Fruit fly (Drosophila melanogaster) whole organism, embryonic: ENCODE data around the gene obst-B.
A peak's percentile ranks its signal among the peaks of the same experiment; 100 is the strongest.

ENCODE experiments used
- Bteb2 ChIP-seq: fragments of 200-800 bp; sonication (Bioruptor generic); optimal IDR thresholded peaks from 2 replicates; lab custom pipeline; 2016; ENCODE audit warnings: missing biosample characterization, missing genetic modification characterization
- CG10267 ChIP-seq: fragments of 200-800 bp; sonication (Bioruptor generic); optimal IDR thresholded peaks from 2 replicates; lab custom pipeline; 2018; ENCODE audit warnings: missing biosample characterization, mild to moderate bottlenecking, missing genetic modification characterization, moderate library complexity
- CG11247 ChIP-seq: fragments of 200-800 bp; sonication (Bioruptor generic); IDR thresholded peaks from 2 replicates; pipeline ENCODE4 v1.3.6; 2022; ENCODE audit warnings: missing biosample characterization, missing genetic modification characterization
- CG11696 ChIP-seq: fragments of 200-800 bp; sonication (Bioruptor generic); IDR thresholded peaks from 2 replicates; pipeline ENCODE4 v1.3.6; 2022; ENCODE audit warnings: missing biosample characterization, missing genetic modification characterization
- CG12659 ChIP-seq: fragments of 200-800 bp; sonication (Bioruptor generic); optimal IDR thresholded peaks from 3 replicates; lab custom pipeline; 2017; ENCODE audit warnings: mild to moderate bottlenecking, missing biosample characterization, missing genetic modification reagents, missing genetic modification characterization
- CG13624 ChIP-seq: fragments of 200-800 bp; sonication (Bioruptor generic); optimal IDR thresholded peaks from 2 replicates; lab custom pipeline; 2016; ENCODE audit warnings: missing biosample characterization, missing genetic modification characterization
- CG13775 ChIP-seq: fragments of 200-800 bp; sonication (Bioruptor generic); optimal IDR thresholded peaks from 3 replicates; lab custom pipeline; 2017; ENCODE audit warnings: missing biosample characterization, mild to moderate bottlenecking, missing genetic modification characterization
- CG14710 ChIP-seq: fragments of 200-800 bp; sonication (Bioruptor generic); optimal IDR thresholded peaks from 3 replicates; lab custom pipeline; 2019; ENCODE audit warnings: missing biosample characterization, mild to moderate bottlenecking, missing genetic modification characterization, moderate library complexity
- CG16779 ChIP-seq: fragments of 200-800 bp; sonication (Bioruptor generic); IDR thresholded peaks from 2 replicates; pipeline ENCODE4 v1.3.6; 2022; ENCODE audit warnings: missing biosample characterization, missing genetic modification characterization
- CG16813 ChIP-seq: fragments of 200-800 bp; sonication (Bioruptor generic); IDR thresholded peaks from 3 replicates; pipeline ENCODE4 v1.3.6; 2022; ENCODE audit warnings: missing biosample characterization, missing genetic modification characterization; ENCODE audit not compliant: partially characterized antibody
- CG32772 ChIP-seq: fragments of 200-800 bp; sonication (Bioruptor generic); IDR thresholded peaks from 2 replicates; pipeline ENCODE4 v1.3.6; 2022; ENCODE audit warnings: missing biosample characterization, missing genetic modification characterization
- CG34224 ChIP-seq: fragments of 200-800 bp; sonication (Bioruptor generic); IDR thresholded peaks from 3 replicates; pipeline ENCODE4 v1.3.6; 2022; ENCODE audit warnings: missing biosample characterization, missing genetic modification characterization; ENCODE audit not compliant: partially characterized antibody
- CG34422 ChIP-seq: fragments of 200-800 bp; sonication (Bioruptor generic); IDR thresholded peaks from 3 replicates; pipeline ENCODE4 v1.3.6; 2022; ENCODE audit warnings: missing biosample characterization, missing genetic modification characterization
- CG3847 ChIP-seq: fragments of 200-800 bp; sonication (Bioruptor generic); IDR thresholded peaks from 2 replicates; pipeline ENCODE4 v1.3.6; 2022; ENCODE audit warnings: missing biosample characterization, missing genetic modification characterization
- CG42726 ChIP-seq: fragments of 200-800 bp; sonication (Bioruptor generic); IDR thresholded peaks from 2 replicates; pipeline ENCODE4 v1.3.6; 2022; ENCODE audit warnings: missing biosample characterization, missing genetic modification characterization; ENCODE audit not compliant: partially characterized antibody
- CG8765 ChIP-seq: fragments of 200-800 bp; sonication (Bioruptor generic); IDR thresholded peaks from 2 replicates; pipeline ENCODE4 v1.3.6; 2022; ENCODE audit warnings: missing biosample characterization, missing genetic modification characterization
- CG9932 ChIP-seq: fragments of 200-800 bp; sonication (Bioruptor generic); IDR thresholded peaks from 2 replicates; pipeline ENCODE4 v1.3.6; 2022; ENCODE audit warnings: missing biosample characterization, missing genetic modification characterization
- Dek ChIP-seq: fragments of 200-800 bp; sonication (Bioruptor generic); optimal IDR thresholded peaks from 3 replicates; lab custom pipeline; 2019; ENCODE audit warnings: missing biosample characterization, mild to moderate bottlenecking, missing genetic modification characterization, moderate library complexity
- Dfd ChIP-seq, 2 experiments: fragments of >200 bp; optimal IDR thresholded peaks; 2 replicates each; lab custom pipeline; 2017; ENCODE audit warnings: missing biosample characterization in 2 of 2, missing genetic modification characterization in 2 of 2
- Dp ChIP-seq: fragments of 200-800 bp; sonication (Bioruptor generic); optimal IDR thresholded peaks from 2 replicates; lab custom pipeline; 2018; ENCODE audit warnings: missing biosample characterization, mild to moderate bottlenecking, missing genetic modification characterization, moderate library complexity
- Dref ChIP-seq: fragments of 200-800 bp; sonication (Bioruptor generic); IDR thresholded peaks from 2 replicates; pipeline ENCODE4 v1.3.6; 2022; ENCODE audit warnings: missing biosample characterization, missing genetic modification characterization
- Ets65A ChIP-seq: fragments of 200-800 bp; sonication (Bioruptor generic); peaks from one replicate; lab custom pipeline; 2016; ENCODE audit warnings: missing biosample characterization, missing genetic modification characterization
- Ets97D ChIP-seq: fragments of 200-800 bp; sonication (Bioruptor generic); optimal IDR thresholded peaks from 3 replicates; lab custom pipeline; 2016; ENCODE audit warnings: missing biosample characterization, missing genetic modification characterization
- HLH4C ChIP-seq: fragments of 200-800 bp; sonication (Bioruptor generic); IDR thresholded peaks from 3 replicates; pipeline ENCODE4 v1.3.6; 2022; ENCODE audit warnings: missing biosample characterization, missing genetic modification characterization; ENCODE audit not compliant: partially characterized antibody
- HmgZ ChIP-seq: fragments of 200-800 bp; sonication (Bioruptor generic); optimal IDR thresholded peaks from 2 replicates; lab custom pipeline; 2018; ENCODE audit warnings: missing biosample characterization, mild to moderate bottlenecking, missing genetic modification characterization
- Hmx ChIP-seq: fragments of 200-800 bp; sonication (Bioruptor generic); optimal IDR thresholded peaks from 2 replicates; lab custom pipeline; 2016; ENCODE audit warnings: missing biosample characterization, missing genetic modification characterization
- Hr39 ChIP-seq: fragments of >200 bp; optimal IDR thresholded peaks from 2 replicates; lab custom pipeline; 2017
- Hr51 ChIP-seq, 2 experiments: fragments of 200-800 bp; sonication (Bioruptor generic); optimal IDR thresholded peaks; 2 replicates in 1 of 2; 3 replicates in 1 of 2; lab custom pipeline; 2016 to 2018; ENCODE audit warnings: missing biosample characterization in 2 of 2, missing genetic modification characterization in 2 of 2, mild to moderate bottlenecking in 1 of 2, moderate library complexity in 1 of 2
- Med ChIP-seq: fragments of 200-800 bp; sonication (Bioruptor generic); peaks from one replicate; lab custom pipeline; 2016; ENCODE audit warnings: missing biosample characterization, missing genetic modification characterization, mild to moderate bottlenecking, inconsistent platforms, moderate library complexity
- Nf-YB ChIP-seq: fragments of 200-800 bp; sonication (Bioruptor generic); optimal IDR thresholded peaks from 3 replicates; lab custom pipeline; 2019; ENCODE audit warnings: missing biosample characterization, mild to moderate bottlenecking, missing genetic modification characterization, moderate library complexity
- Oaz ChIP-seq: fragments of 200-800 bp; sonication (Bioruptor generic); IDR thresholded peaks from 2 replicates; pipeline ENCODE4 v1.3.6; 2022; ENCODE audit warnings: missing biosample characterization, missing genetic modification characterization
- Opbp ChIP-seq: fragments of 200-800 bp; sonication (Bioruptor generic); IDR thresholded peaks from 3 replicates; pipeline ENCODE4 v1.3.6; 2022; ENCODE audit warnings: missing biosample characterization, missing genetic modification characterization; ENCODE audit not compliant: partially characterized antibody
- Scr ChIP-seq: fragments of 200-800 bp; sonication (Bioruptor generic); IDR thresholded peaks from 2 replicates; pipeline ENCODE4 v1.3.6; 2022; ENCODE audit warnings: missing biosample characterization, missing genetic modification characterization; ENCODE audit not compliant: partially characterized antibody
- Xbp1 ChIP-seq: fragments of 200-800 bp; sonication (Bioruptor generic); optimal IDR thresholded peaks from 3 replicates; lab custom pipeline; 2016; ENCODE audit warnings: missing biosample characterization, mild to moderate bottlenecking, missing genetic modification characterization
- YL-1 ChIP-seq: fragments of 200-800 bp; sonication (Bioruptor generic); optimal IDR thresholded peaks from 3 replicates; lab custom pipeline; 2017; ENCODE audit warnings: missing biosample characterization, mild to moderate bottlenecking, missing genetic modification characterization
- abd-A ChIP-seq: fragments of 200-800 bp; sonication (Bioruptor generic); optimal IDR thresholded peaks from 3 replicates; lab custom pipeline; 2019; ENCODE audit warnings: missing biosample characterization, mild to moderate bottlenecking, missing genetic modification characterization, moderate library complexity
- amos ChIP-seq: fragments of 200-800 bp; sonication (Bioruptor generic); IDR thresholded peaks from 2 replicates; pipeline ENCODE4 v1.3.6; 2022; ENCODE audit warnings: missing biosample characterization, missing genetic modification characterization; ENCODE audit not compliant: partially characterized antibody
- ap ChIP-seq: fragments of 200-800 bp; sonication (Bioruptor generic); IDR thresholded peaks from 2 replicates; pipeline ENCODE4 v1.3.6; 2022; ENCODE audit warnings: missing biosample characterization, missing genetic modification characterization
- ato ChIP-seq: fragments of 200-800 bp; sonication (Bioruptor generic); IDR thresholded peaks from 2 replicates; pipeline ENCODE4 v1.3.6; 2022; ENCODE audit warnings: missing biosample characterization, missing genetic modification characterization; ENCODE audit not compliant: partially characterized antibody
- bbx ChIP-seq: fragments of 200-800 bp; sonication (Bioruptor generic); IDR thresholded peaks from 2 replicates; pipeline ENCODE4 v1.3.6; 2022; ENCODE audit warnings: missing biosample characterization, missing genetic modification characterization; ENCODE audit not compliant: partially characterized antibody
- bowl ChIP-seq: fragments of 200-800 bp; sonication (Bioruptor generic); IDR thresholded peaks from 2 replicates; pipeline ENCODE4 v1.3.6; 2022; ENCODE audit warnings: missing biosample characterization, missing genetic modification characterization
- grau ChIP-seq: fragments of 200-800 bp; optimal IDR thresholded peaks from 3 replicates; lab custom pipeline; 2019; ENCODE audit warnings: missing biosample characterization, mild to moderate bottlenecking, missing genetic modification characterization, moderate library complexity
- hb ChIP-seq: fragments of 200-800 bp; sonication (Bioruptor generic); IDR thresholded peaks from 3 replicates; pipeline ENCODE4 v1.3.6; 2022; ENCODE audit warnings: missing biosample characterization, missing genetic modification characterization; ENCODE audit not compliant: partially characterized antibody
- insv ChIP-seq, 2 experiments: fragments of 200-800 bp; sonication (Bioruptor generic); optimal IDR thresholded peaks; 3 replicates each; lab custom pipeline; 2016 to 2018; ENCODE audit warnings: missing biosample characterization in 2 of 2, missing genetic modification characterization in 2 of 2
- lbe ChIP-seq: fragments of 200-800 bp; sonication (Bioruptor generic); optimal IDR thresholded peaks from 2 replicates; lab custom pipeline; 2016; ENCODE audit warnings: missing biosample characterization, mild to moderate bottlenecking, missing genetic modification characterization
- nerfin-2 ChIP-seq: fragments of 200-800 bp; sonication (Bioruptor generic); IDR thresholded peaks from 2 replicates; pipeline ENCODE4 v1.3.6; 2022; ENCODE audit warnings: missing biosample characterization, missing genetic modification characterization; ENCODE audit not compliant: partially characterized antibody
- nmo ChIP-seq: fragments of 200-800 bp; sonication (Bioruptor generic); optimal IDR thresholded peaks from 2 replicates; lab custom pipeline; 2018; ENCODE audit warnings: missing biosample characterization, mild to moderate bottlenecking, missing genetic modification characterization, moderate library complexity
- nom ChIP-seq: fragments of 200-800 bp; sonication (Bioruptor generic); optimal IDR thresholded peaks from 2 replicates; lab custom pipeline; 2017; ENCODE audit warnings: missing biosample characterization, missing genetic modification characterization, mild to moderate bottlenecking, moderate library complexity, missing genetic modification reagents
- sob ChIP-seq: fragments of 200-800 bp; sonication (Bioruptor generic); IDR thresholded peaks from 2 replicates; pipeline ENCODE4 v1.3.6; 2022; ENCODE audit warnings: missing biosample characterization, missing genetic modification characterization
- vnd ChIP-seq: fragments of 200-800 bp; sonication (Bioruptor generic); IDR thresholded peaks from 3 replicates; pipeline ENCODE4 v1.3.6; 2022; ENCODE audit warnings: missing biosample characterization, missing genetic modification characterization; ENCODE audit not compliant: partially characterized antibody

obst-B gene

dm6 chr2L:10009293-10009695 is 23.2 kb upstream of the obst-B start, which contains the start of gene Trp1 (continued):
- TF ChIP-seq CG10267 (tag; lab: Kevin White, UChicago) (peak; percentile 41), Dref (GFP tag; lab: Robert Waterston, UW) (peak; percentile 88), CG34224 (peak; percentile 90), Oaz (no peak), Dp (GFP tag; lab: Kevin White, UChicago) (peak; percentile 36), CG42726 (GFP tag; lab: Robert Waterston, UW) (peak; percentile 97), CG3847 (GFP tag; lab: Robert Waterston, UW) (no peak), bowl (GFP tag; lab: Robert Waterston, UW) (no peak), Hmx (GFP tag; lab: Kevin White, UChicago) (no peak), CG13624 (peak; percentile 9), YL-1 (GFP tag; lab: Kevin White, UChicago) (peak; percentile 73), CG16813 (GFP tag; lab: Robert Waterston, UW) (peak; percentile 92), hb (GFP tag; lab: Robert Waterston, UW) (peak; percentile 91), CG13775 (no peak), sob (GFP tag; lab: Robert Waterston, UW) (no peak), lbe (peak; percentile 10), ato (GFP tag; lab: Robert Waterston, UW) (peak; percentile 90), Dek (tag; lab: Kevin White, UChicago) (peak; percentile 9), HLH4C (GFP tag; lab: Robert Waterston, UW) (peak; percentile 87), Dfd (GFP tag; optimal IDR thresholded peaks at IDR 0.05; lab: Kevin White, UChicago) (no peak), amos (GFP tag; lab: Robert Waterston, UW) (peak; percentile 99), nmo (GFP tag; lab: Kevin White, UChicago) (peak; percentile 15), Ets65A (peak; percentile 84), Med (GFP tag; lab: Kevin White, UChicago) (peak; percentile 76), nom (GFP tag; lab: Kevin White, UChicago) (peak; percentile 62), HmgZ (tag; lab: Kevin White, UChicago) (peak; percentile 32), vnd (GFP tag; lab: Robert Waterston, UW) (peak; percentile 94), Scr (GFP tag; lab: Robert Waterston, UW) (peak; percentile 94), nerfin-2 (GFP tag; lab: Robert Waterston, UW) (peak; percentile 88), Opbp (peak; percentile 97), CG9932 (GFP tag; lab: Robert Waterston, UW) (peak; percentile 47; the same call in 1 of the 2 replicates), Ets97D (GFP tag; lab: Kevin White, UChicago) (peak; percentile 39), CG8765 (GFP tag; lab: Robert Waterston, UW) (no peak), ap (no peak), CG14710 (tag; lab: Kevin White, UChicago) (peak; percentile 42), Hr51 (GFP tag; optimal IDR thresholded peaks at IDR 0.05; lab: Kevin White, UChicago) (peak in 1 of 2 experiments; percentile 12), Nf-YB (GFP tag; lab: Kevin White, UChicago) (no peak), Hr39 (lab: Kevin White, UChicago) (no peak), CG12659 (peak; percentile 59), Bteb2 (GFP tag; lab: Kevin White, UChicago) (no peak), abd-A (peak; percentile 57), bbx (GFP tag; lab: Robert Waterston, UW) (peak; percentile 98), CG11247 (GFP tag; lab: Robert Waterston, UW) (no peak), Xbp1 (GFP tag; lab: Kevin White, UChicago) (no peak), CG32772 (no peak), CG11696 (GFP tag; lab: Robert Waterston, UW) (no peak), grau (tag; lab: Kevin White, UChicago) (peak; percentile 3), insv (GFP tag; optimal IDR thresholded peaks at IDR 0.05; lab: Kevin White, UChicago) (peak in 1 of 2 experiments; percentile 64), CG34422 (GFP tag; lab: Robert Waterston, UW) (0 out of 3 replicates have a peak, but pooled peaks have one; percentile 51), CG16779 (GFP tag; lab: Robert Waterston, UW) (no peak)
